Worm (Caenorhabditis elegans) whole organism, midembryonic: ENCODE results near the gene K11E4.1.

Experiments
- T22C8.4 ChIP-seq: fragments of 200-800 bp; sonication (Bioruptor generic); IDR thresholded peaks from 2 replicates; pipeline ENCODE4 v1.3.6; 2022; ENCODE audit warnings: missing genetic modification characterization, missing compliant biosample characterization
- cog-1 ChIP-seq: sonication (generic microtip); optimal IDR thresholded peaks from 2 replicates; lab custom pipeline; 2016; ENCODE audit warnings: missing genetic modification characterization, missing compliant biosample characterization
- flt-1 ChIP-seq: fragments of 200-800 bp; sonication (Bioruptor generic); IDR thresholded peaks from 2 replicates; pipeline ENCODE4 v1.3.6; 2022; ENCODE audit warnings: missing genetic modification characterization, missing compliant biosample characterization
- klf-2 ChIP-seq: fragments of 200-800 bp; sonication (Bioruptor generic); conservative IDR thresholded peaks from 2 replicates; pipeline ENCODE4 v1.3.6; 2022; ENCODE audit warnings: missing genetic modification reagents, missing genetic modification characterization, missing compliant biosample characterization
- med-1 ChIP-seq: sonication (generic microtip); optimal IDR thresholded peaks from 2 replicates; lab custom pipeline; 2017; ENCODE audit warnings: missing genetic modification characterization, mild to moderate bottlenecking, missing compliant biosample characterization, antibody characterized with exemption, missing genetic modification reagents; ENCODE audit not compliant: insufficient read depth
- ref-1 ChIP-seq: fragments of 200-800 bp; sonication (Bioruptor generic); conservative IDR thresholded peaks from 2 replicates; pipeline ENCODE4 v1.3.6; 2022; ENCODE audit warnings: missing genetic modification reagents, missing genetic modification characterization, missing compliant biosample characterization
- tab-1 ChIP-seq: fragments of 200-800 bp; sonication (Bioruptor generic); IDR thresholded peaks from 2 replicates; pipeline ENCODE4 v1.3.6; 2022; ENCODE audit warnings: missing genetic modification characterization, missing compliant biosample characterization
- ztf-23 ChIP-seq: fragments of 200-800 bp; sonication (Bioruptor generic); IDR thresholded peaks from 2 replicates; pipeline ENCODE4 v1.3.6; 2022; ENCODE audit warnings: missing genetic modification reagents, missing genetic modification characterization, missing compliant biosample characterization
- ztf-29 ChIP-seq: fragments of 200-800 bp; sonication (Bioruptor generic); IDR thresholded peaks from 2 replicates; pipeline ENCODE4 v1.3.6; 2022; ENCODE audit warnings: missing genetic modification reagents, missing genetic modification characterization, missing compliant biosample characterization

K11E4.1 gene

ce11 chrX:13747997-13748396 is 34.0 kb downstream of the K11E4.1 start:
- no peak for TF ChIP-seq tab-1 (GFP tag; lab: Robert Waterston, UW)
- TF ChIP-seq cog-1 (tag; lab: Kevin White, UChicago): no peak
- no peak for TF ChIP-seq T22C8.4
- no peak for TF ChIP-seq ref-1 (GFP tag; lab: Robert Waterston, UW)
- no peak for TF ChIP-seq med-1 (GFP tag; lab: Kevin White, UChicago)
- TF ChIP-seq ztf-23 (GFP tag; lab: Robert Waterston, UW): no peak

ce11 chrX:13752822-13753581 is 39.0 kb downstream of the K11E4.1 start:
- TF ChIP-seq cog-1 (tag; lab: Kevin White, UChicago) (no peak), T22C8.4 (no peak), flt-1 (no peak), med-1 (GFP tag; lab: Kevin White, UChicago) (no peak), tab-1 (GFP tag; lab: Robert Waterston, UW) (no peak), klf-2 (no peak), ztf-23 (GFP tag; lab: Robert Waterston, UW) (no peak), ref-1 (GFP tag; lab: Robert Waterston, UW) (no peak), ztf-29 (GFP tag; lab: Robert Waterston, UW) (no peak)

- TF ChIP-seq tab-1 (GFP tag; lab: Robert Waterston, UW) (no peak), cog-1 (tag; lab: Kevin White, UChicago) (no peak), med-1 (GFP tag; lab: Kevin White, UChicago) (no peak), flt-1 (no peak), klf-2 (no peak), ztf-29 (GFP tag; lab: Robert Waterston, UW) (no peak), ref-1 (GFP tag; lab: Robert Waterston, UW) (no peak)
Observed at ce11 chrX:13754498-13754897, 40.5 kb downstream of the K11E4.1 start.

ce11 chrX:13755469-13755868 is 41.5 kb downstream of the K11E4.1 start, which contains the start of gene aakb-1:
TSS of gene aakb-1 (plus strand) at chrX:13755769.
- TF ChIP-seq med-1 (GFP tag; lab: Kevin White, UChicago) (no peak), ztf-23 (GFP tag; lab: Robert Waterston, UW) (no peak), ref-1 (GFP tag; lab: Robert Waterston, UW) (no peak), ztf-29 (GFP tag; lab: Robert Waterston, UW) (no peak), cog-1 (tag; lab: Kevin White, UChicago) (no peak), flt-1 (no peak), tab-1 (GFP tag; lab: Robert Waterston, UW) (no peak)

- no peak for TF ChIP-seq tab-1 (GFP tag; lab: Robert Waterston, UW)
- TF ChIP-seq klf-2: no peak
- TF ChIP-seq T22C8.4: no peak
- TF ChIP-seq med-1 (GFP tag; lab: Kevin White, UChicago): no peak
- no peak for TF ChIP-seq ztf-29 (GFP tag; lab: Robert Waterston, UW)
- TF ChIP-seq cog-1 (tag; lab: Kevin White, UChicago): no peak
- no peak for TF ChIP-seq ztf-23 (GFP tag; lab: Robert Waterston, UW)
- TF ChIP-seq flt-1: no peak
- no peak for TF ChIP-seq ref-1 (GFP tag; lab: Robert Waterston, UW)
Observed at ce11 chrX:13759676-13760447, 45.9 kb downstream of the K11E4.1 start, which contains the start of gene cest-13. TSS of gene cest-13 (plus strand) at chrX:13760237.
